Worm (Caenorhabditis elegans) whole organism, L1 larva: Measurements from ENCODE around the gene T26E4.9.

Experiments used
- ceh-8 ChIP-seq: fragments of 200-800 bp; sonication (Bioruptor generic); optimal IDR thresholded peaks from 2 replicates; lab custom pipeline; 2018; ENCODE audit warnings: mild to moderate bottlenecking, missing genetic modification characterization, moderate library complexity, missing compliant biosample characterization
- ceh-82 ChIP-seq, 3 experiments: fragments of 150-350 bp in 1 of 3; sonication (generic microtip) in 2 of 3; optimal IDR thresholded peaks; 2 replicates each; lab custom pipeline; 2014 to 2017; ENCODE audit warnings: missing biosample characterization in 3 of 3, missing genetic modification characterization in 3 of 3
- egl-27 ChIP-seq, 2 experiments: fragments of 150-350 bp in 1 of 2; sonication (generic microtip); optimal IDR thresholded peaks; 3 replicates each; lab custom pipeline; 2017 to 2018; ENCODE audit warnings: missing biosample characterization in 2 of 2, missing genetic modification characterization in 2 of 2, missing genetic modification reagents in 2 of 2
- isw-1 ChIP-seq: fragments of 200-800 bp; sonication (Bioruptor generic); IDR thresholded peaks from 2 replicates; pipeline ENCODE4 v1.3.6; 2022; ENCODE audit warnings: missing genetic modification characterization, missing compliant biosample characterization
- lir-3 ChIP-seq: sonication (generic microtip); optimal IDR thresholded peaks from 2 replicates; lab custom pipeline; 2016; ENCODE audit warnings: mild to moderate bottlenecking, missing genetic modification characterization, moderate library complexity, missing compliant biosample characterization; ENCODE audit not compliant: poor library complexity
- lsy-2 ChIP-seq, 2 experiments: fragments of 150-350 bp; optimal IDR thresholded peaks; 2 replicates each; lab custom pipeline; 2014; ENCODE audit warnings: missing biosample characterization in 2 of 2, missing genetic modification characterization in 2 of 2
- nhr-237 ChIP-seq: fragments of 150-350 bp; optimal IDR thresholded peaks from 2 replicates; lab custom pipeline; 2014; ENCODE audit warnings: missing biosample characterization, missing genetic modification characterization
- pag-3 ChIP-seq: sonication (generic microtip); optimal IDR thresholded peaks from 2 replicates; lab custom pipeline; 2017; ENCODE audit warnings: missing genetic modification characterization, mild to moderate bottlenecking, missing compliant biosample characterization, antibody characterized with exemption, borderline replicate concordance; ENCODE audit not compliant: insufficient read depth
- pax-3 ChIP-seq: fragments of 200-800 bp; sonication (Bioruptor generic); optimal IDR thresholded peaks from 2 replicates; lab custom pipeline; 2018; ENCODE audit warnings: mild to moderate bottlenecking, missing genetic modification characterization, moderate library complexity, missing compliant biosample characterization
- pqm-1 ChIP-seq: sonication (generic microtip); optimal IDR thresholded peaks from 3 replicates; lab custom pipeline; 2017; ENCODE audit warnings: missing biosample characterization, missing genetic modification characterization
- unc-130 ChIP-seq: fragments of 150-350 bp; optimal IDR thresholded peaks from 2 replicates; lab custom pipeline; 2017; ENCODE audit warnings: missing biosample characterization, missing genetic modification characterization, inconsistent platforms
- vab-15 ChIP-seq: sonication (generic microtip); optimal IDR thresholded peaks from 2 replicates; lab custom pipeline; 2017; ENCODE audit warnings: missing genotype, mild to moderate bottlenecking, missing genetic modification characterization, missing compliant biosample characterization

DNA sequence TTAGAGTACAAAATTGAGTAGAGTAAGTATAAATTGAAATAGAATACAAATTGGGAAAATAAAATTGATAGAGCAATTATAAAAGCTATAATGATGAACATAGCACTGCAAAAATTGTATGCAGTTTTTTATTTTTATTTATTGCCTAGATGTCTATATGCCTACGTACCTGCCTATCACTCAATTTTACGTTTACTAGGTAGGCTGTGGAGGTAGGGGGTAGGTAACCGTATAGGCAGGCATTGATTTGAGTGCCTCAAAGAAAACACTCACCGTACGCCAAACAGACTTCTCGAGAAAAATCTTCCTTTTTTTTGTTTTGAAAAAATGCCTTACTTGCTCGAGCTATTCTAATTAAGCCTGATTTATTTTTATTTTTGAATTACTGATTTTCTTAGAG lies 29.1 kb upstream of the T26E4.9 start, which contains the start of gene srbc-56:
- no peak for TF ChIP-seq nhr-237 (tag; lab: Kevin White, UChicago)
- no peak for TF ChIP-seq ceh-82 (tag; optimal IDR thresholded peaks at IDR 0.05; lab: Kevin White, UChicago)
- TF ChIP-seq vab-15 (tag; lab: Kevin White, UChicago): no peak
- no peak for TF ChIP-seq lir-3
- no peak for TF ChIP-seq pag-3
- no peak for TF ChIP-seq lsy-2 (tag; optimal IDR thresholded peaks at IDR 0.05; lab: Kevin White, UChicago)
- TF ChIP-seq isw-1 (GFP tag; lab: Robert Waterston, UW): no peak
- no peak for TF ChIP-seq ceh-8 (GFP tag; lab: Kevin White, UChicago)
- no peak for TF ChIP-seq pax-3 (tag; lab: Kevin White, UChicago)
- TF ChIP-seq unc-130 (tag; lab: Kevin White, UChicago): no peak
- TF ChIP-seq pqm-1: no peak
- no peak for TF ChIP-seq egl-27 (tag; optimal IDR thresholded peaks at IDR 0.05; lab: Kevin White, UChicago)
